Fruit fly (Drosophila melanogaster) S2 (cell line): ENCODE data around the gene CG31787.

ENCODE experiments used
- CG8478 ChIP-seq: fragments of >200 bp; optimal IDR thresholded peaks from 2 replicates; lab custom pipeline; 2018
- CTCF ChIP-seq, 2 experiments: fragments of >200 bp; optimal IDR thresholded peaks; 2 replicates each; lab custom pipeline; 2018

DNA sequence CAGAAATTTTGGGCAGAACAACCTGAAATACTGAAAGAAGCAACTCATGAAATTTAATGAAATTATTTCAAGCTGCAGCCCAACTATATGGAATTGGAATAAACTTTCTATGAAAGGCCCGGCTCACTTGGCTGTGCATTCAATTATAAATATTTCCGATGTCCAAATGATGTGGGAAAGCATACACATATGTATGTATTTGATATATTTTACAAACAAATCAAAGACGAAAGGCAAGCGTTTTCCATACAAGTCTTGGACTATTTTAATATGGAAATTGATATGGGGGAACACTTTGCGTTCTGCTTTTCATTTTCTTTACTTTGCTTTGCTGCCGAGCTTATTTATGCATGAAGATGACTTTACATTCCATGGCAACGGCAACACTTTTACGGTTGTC is 18.9 kb upstream of the CG31787 start:
- no peak for TF ChIP-seq CG8478
- no peak for TF ChIP-seq CTCF (optimal IDR thresholded peaks at IDR 0.05; lab: Kevin White, UChicago)
